Worm (Caenorhabditis elegans) whole organism, early embryonic: ENCODE data around the gene T26A8.4.

ENCODE experiments used
- B0310.2 ChIP-seq: sonication (generic microtip); optimal IDR thresholded peaks from 2 replicates; lab custom pipeline; 2016; ENCODE audit warnings: mild to moderate bottlenecking, missing genetic modification characterization, missing compliant biosample characterization
- F13C5.2 ChIP-seq: sonication (generic microtip); optimal IDR thresholded peaks from 2 replicates; lab custom pipeline; 2017; ENCODE audit warnings: mild to moderate bottlenecking, missing genetic modification characterization, inconsistent platforms, missing compliant biosample characterization
- aly-1 ChIP-seq: sonication (generic microtip); optimal IDR thresholded peaks from 2 replicates; lab custom pipeline; 2016; ENCODE audit warnings: missing genetic modification characterization, missing compliant biosample characterization
- ama-1 ChIP-seq: fragments of 150-350 bp; optimal IDR thresholded peaks from 2 replicates; lab custom pipeline; 2014
- ceh-13 ChIP-seq: fragments of 200-800 bp; sonication (Bioruptor generic); optimal IDR thresholded peaks from 2 replicates; lab custom pipeline; 2018; ENCODE audit warnings: mild to moderate bottlenecking, missing genetic modification characterization, missing compliant biosample characterization
- ceh-36 ChIP-seq: sonication (generic microtip); optimal IDR thresholded peaks from 2 replicates; lab custom pipeline; 2016; ENCODE audit warnings: missing genetic modification characterization, inconsistent platforms, missing compliant biosample characterization
- ets-7 ChIP-seq: sonication (generic microtip); optimal IDR thresholded peaks from 2 replicates; lab custom pipeline; 2016; ENCODE audit warnings: missing genotype, missing genetic modification characterization, missing compliant biosample characterization
- flt-1 ChIP-seq: fragments of 200-800 bp; sonication (Bioruptor generic); IDR thresholded peaks from 2 replicates; pipeline ENCODE4 v1.3.6; 2022; ENCODE audit warnings: missing genetic modification characterization, missing compliant biosample characterization
- hmbx-1 ChIP-seq: sonication (generic microtip); optimal IDR thresholded peaks from 2 replicates; lab custom pipeline; 2016; ENCODE audit warnings: mild to moderate bottlenecking, missing genetic modification characterization, missing compliant biosample characterization
- hmg-4 ChIP-seq: fragments of 200-800 bp; sonication (Bioruptor generic); optimal IDR thresholded peaks from 2 replicates; lab custom pipeline; 2018; ENCODE audit warnings: mild to moderate bottlenecking, missing genetic modification characterization, missing compliant biosample characterization
- hnd-1 ChIP-seq: sonication (generic microtip); optimal IDR thresholded peaks from 2 replicates; lab custom pipeline; 2016; ENCODE audit warnings: missing genetic modification characterization, missing compliant biosample characterization
- pes-1 ChIP-seq: fragments of 200-800 bp; sonication (Bioruptor generic); IDR thresholded peaks from 2 replicates; pipeline ENCODE4 v1.3.6; 2022; ENCODE audit warnings: missing genetic modification reagents, missing genetic modification characterization, missing compliant biosample characterization
- scrt-1 ChIP-seq: fragments of 200-800 bp; sonication (Bioruptor generic); IDR thresholded peaks from 2 replicates; pipeline ENCODE4 v1.3.6; 2022; ENCODE audit warnings: missing genetic modification characterization, missing compliant biosample characterization
- sea-1 ChIP-seq: fragments of 200-800 bp; sonication (Bioruptor generic); conservative IDR thresholded peaks from 2 replicates; pipeline ENCODE4 v1.3.6; 2022; ENCODE audit warnings: missing genetic modification characterization, missing compliant biosample characterization
- tbx-11 ChIP-seq: fragments of 200-800 bp; sonication (Bioruptor generic); IDR thresholded peaks from 2 replicates; pipeline ENCODE4 v1.3.6; 2022; ENCODE audit warnings: missing genetic modification characterization, missing compliant biosample characterization
- tbx-37 ChIP-seq: fragments of 200-800 bp; sonication (Bioruptor generic); conservative IDR thresholded peaks from 2 replicates; pipeline ENCODE4 v1.3.6; 2022; ENCODE audit warnings: missing genetic modification reagents, missing genetic modification characterization, missing compliant biosample characterization
- tra-4 ChIP-seq: sonication (generic microtip); optimal IDR thresholded peaks from 2 replicates; lab custom pipeline; 2017; ENCODE audit warnings: missing genetic modification characterization, missing compliant biosample characterization

The T26A8.4 gene

DNA sequence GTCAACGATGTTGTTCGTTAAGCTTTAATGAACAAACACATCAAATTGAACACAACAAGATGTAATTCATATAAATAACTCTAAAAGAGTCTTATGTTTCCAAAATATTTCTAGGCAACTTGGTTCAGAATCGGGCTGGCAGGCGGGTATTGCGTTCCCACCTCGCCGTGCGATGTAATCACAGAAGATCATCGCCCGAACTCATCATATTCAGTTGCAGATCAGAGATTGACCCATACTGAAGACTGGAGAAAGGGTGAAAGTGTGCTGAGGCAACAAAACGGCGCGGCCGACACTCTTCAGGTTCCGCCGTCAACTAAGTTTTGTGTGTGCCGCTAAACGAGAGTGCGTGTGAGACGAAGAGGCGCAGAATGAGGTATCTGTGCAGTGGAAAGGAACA lies 4.2 kb downstream of the T26A8.4 start:
- no peak for TF ChIP-seq scrt-1 (GFP tag; lab: Robert Waterston, UW)
- peak; percentile 59 for TF ChIP-seq aly-1 (tag; lab: Kevin White, UChicago)
- TF ChIP-seq hmbx-1 (tag; lab: Kevin White, UChicago): no peak
- TF ChIP-seq ets-7 (tag; lab: Kevin White, UChicago): peak; percentile 1
- peak; percentile 28 for TF ChIP-seq B0310.2 (tag; lab: Kevin White, UChicago)
- no peak for TF ChIP-seq tbx-11 (GFP tag; lab: Robert Waterston, UW)
- TF ChIP-seq ceh-36: peak; percentile 12
- TF ChIP-seq tra-4 (tag; lab: Kevin White, UChicago): peak; percentile 16
- TF ChIP-seq flt-1 (GFP tag; lab: Robert Waterston, UW): peak; percentile 11; the same call in 1 of the 2 replicates
- peak; percentile 48; the same call in 1 of the 2 replicates for TF ChIP-seq sea-1 (GFP tag; lab: Robert Waterston, UW)
- no peak for TF ChIP-seq hnd-1 (tag; lab: Kevin White, UChicago)
- TF ChIP-seq ama-1: peak; percentile 92
- peak; percentile 59 for TF ChIP-seq F13C5.2 (tag; lab: Kevin White, UChicago)
- TF ChIP-seq tbx-37 (GFP tag; lab: Robert Waterston, UW): no peak
- peak; percentile 59 for TF ChIP-seq pes-1 (GFP tag; lab: Robert Waterston, UW)

DNA sequence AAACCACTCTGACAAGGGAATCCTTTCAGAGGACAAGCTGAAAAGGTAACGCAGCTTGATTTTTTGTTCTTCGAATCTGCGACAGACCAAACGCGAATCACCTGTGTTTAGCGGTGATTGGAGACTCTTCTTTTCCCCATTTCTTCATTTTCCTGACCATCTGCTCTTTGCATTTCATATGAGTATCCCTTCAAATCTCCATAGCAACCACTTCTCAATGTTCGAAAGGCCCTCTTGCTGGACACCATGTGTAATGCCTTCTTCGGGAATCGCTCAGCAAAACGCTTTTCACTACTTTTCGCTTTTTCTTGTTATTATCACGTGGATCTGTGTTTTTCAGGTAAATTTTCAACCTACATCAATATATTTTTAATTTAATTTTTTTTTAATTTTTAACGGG lies 6.2 kb downstream of the T26A8.4 start, which contains the start of the genes T26A8.3 and tmem-231:
TSS of gene T26A8.3 (minus strand) at position 101 of the 400 bp plus-strand sequence.
TSS of gene tmem-231 (plus strand) at position 249 of the 400 bp plus-strand sequence.
- TF ChIP-seq ama-1 (no peak), F13C5.2 (tag; lab: Kevin White, UChicago) (no peak), aly-1 (tag; lab: Kevin White, UChicago) (no peak), sea-1 (GFP tag; lab: Robert Waterston, UW) (no peak), scrt-1 (GFP tag; lab: Robert Waterston, UW) (no peak), ets-7 (tag; lab: Kevin White, UChicago) (no peak), tra-4 (tag; lab: Kevin White, UChicago) (no peak), tbx-11 (GFP tag; lab: Robert Waterston, UW) (no peak), pes-1 (GFP tag; lab: Robert Waterston, UW) (no peak), tbx-37 (GFP tag; lab: Robert Waterston, UW) (no peak), hmbx-1 (tag; lab: Kevin White, UChicago) (no peak), hnd-1 (tag; lab: Kevin White, UChicago) (no peak), flt-1 (GFP tag; lab: Robert Waterston, UW) (no peak), hmg-4 (no peak), ceh-13 (GFP tag; lab: Kevin White, UChicago) (no peak), B0310.2 (tag; lab: Kevin White, UChicago) (no peak), ceh-36 (no peak)

DNA sequence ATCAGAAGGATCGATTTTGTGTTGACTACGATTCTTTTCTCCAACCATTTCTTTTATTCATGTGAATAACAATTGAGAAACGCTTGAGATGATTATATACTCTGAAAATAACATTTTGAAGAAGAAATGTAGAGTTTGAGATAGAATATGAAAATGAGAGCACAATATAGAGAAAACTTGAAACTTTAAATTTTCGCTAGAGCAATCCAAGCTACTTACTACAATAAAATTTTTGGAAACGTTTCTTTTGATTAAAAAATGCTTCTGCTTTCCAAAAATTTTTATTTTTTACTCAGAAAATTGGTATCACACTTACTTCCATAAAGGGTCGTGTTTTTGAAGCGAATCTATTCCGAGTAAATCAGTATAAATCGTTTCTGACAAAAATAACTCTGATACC lies 11.7 kb downstream of the T26A8.4 start, which contains the start of gene M116.5:
TSS of gene M116.5 (minus strand) at position 101 of the 400 bp plus-strand sequence.
- TF ChIP-seq scrt-1 (GFP tag; lab: Robert Waterston, UW) (no peak), tbx-37 (GFP tag; lab: Robert Waterston, UW) (no peak), pes-1 (GFP tag; lab: Robert Waterston, UW) (no peak), hmg-4 (no peak), hmbx-1 (tag; lab: Kevin White, UChicago) (no peak), tbx-11 (GFP tag; lab: Robert Waterston, UW) (no peak), B0310.2 (tag; lab: Kevin White, UChicago) (no peak), flt-1 (GFP tag; lab: Robert Waterston, UW) (no peak), tra-4 (tag; lab: Kevin White, UChicago) (no peak), ets-7 (tag; lab: Kevin White, UChicago) (no peak), ceh-13 (GFP tag; lab: Kevin White, UChicago) (no peak), hnd-1 (tag; lab: Kevin White, UChicago) (no peak)

DNA sequence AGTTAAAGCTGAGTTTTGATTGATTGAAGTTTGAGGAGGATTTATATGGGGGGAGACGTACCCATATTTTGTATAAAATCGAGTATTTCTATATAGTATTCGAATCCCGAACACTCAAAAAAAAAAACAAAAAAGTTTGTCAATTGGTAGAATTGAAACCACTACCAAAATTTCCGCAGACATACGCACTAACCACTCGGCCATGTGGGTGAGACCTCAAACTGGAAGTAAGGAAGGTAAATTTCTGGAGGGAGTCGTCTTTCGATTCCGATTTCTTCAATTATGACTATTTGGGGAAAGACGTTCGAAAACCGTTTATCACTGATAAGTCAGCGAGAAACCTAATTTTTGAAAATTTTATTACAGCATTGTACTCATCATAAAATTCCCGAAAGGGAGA lies 20.2 kb downstream of the T26A8.4 start:
- peak; percentile 79 for TF ChIP-seq pes-1 (GFP tag; lab: Robert Waterston, UW)
- TF ChIP-seq scrt-1 (GFP tag; lab: Robert Waterston, UW): peak; percentile 74
- TF ChIP-seq flt-1 (GFP tag; lab: Robert Waterston, UW): peak; percentile 69
- TF ChIP-seq tbx-11 (GFP tag; lab: Robert Waterston, UW): peak; percentile 66
- peak; percentile 72; the same call in 1 of the 2 replicates for TF ChIP-seq sea-1 (GFP tag; lab: Robert Waterston, UW)

DNA sequence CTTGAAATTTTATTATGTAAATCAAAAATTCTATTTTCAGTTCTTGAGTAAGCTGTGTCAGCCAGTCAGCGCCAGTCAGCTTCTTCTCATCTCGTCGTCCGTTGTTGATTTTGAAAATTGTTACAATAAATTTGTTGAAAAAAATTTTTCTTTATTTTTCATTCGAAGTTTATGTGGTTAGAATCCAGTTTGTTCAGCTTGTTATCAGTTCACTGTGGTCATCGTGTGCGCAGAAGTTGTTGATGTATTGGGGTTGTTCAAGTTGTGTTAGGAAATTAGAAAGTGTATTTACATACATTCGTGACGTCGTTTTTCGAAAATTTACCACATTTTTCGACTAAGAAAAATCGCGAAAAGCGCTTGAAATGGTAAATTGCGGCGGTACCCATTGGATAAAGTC lies 34.9 kb downstream of the T26A8.4 start:
- TF ChIP-seq aly-1 (tag; lab: Kevin White, UChicago) (no peak), F13C5.2 (tag; lab: Kevin White, UChicago) (no peak), scrt-1 (GFP tag; lab: Robert Waterston, UW) (no peak), ceh-36 (no peak), hmbx-1 (tag; lab: Kevin White, UChicago) (no peak), ets-7 (tag; lab: Kevin White, UChicago) (no peak), tbx-37 (GFP tag; lab: Robert Waterston, UW) (no peak), hnd-1 (tag; lab: Kevin White, UChicago) (no peak), tra-4 (tag; lab: Kevin White, UChicago) (no peak), pes-1 (GFP tag; lab: Robert Waterston, UW) (no peak), B0310.2 (tag; lab: Kevin White, UChicago) (no peak), hmg-4 (no peak), ceh-13 (GFP tag; lab: Kevin White, UChicago) (no peak), tbx-11 (GFP tag; lab: Robert Waterston, UW) (no peak), sea-1 (GFP tag; lab: Robert Waterston, UW) (no peak), flt-1 (GFP tag; lab: Robert Waterston, UW) (no peak), ama-1 (no peak)

DNA sequence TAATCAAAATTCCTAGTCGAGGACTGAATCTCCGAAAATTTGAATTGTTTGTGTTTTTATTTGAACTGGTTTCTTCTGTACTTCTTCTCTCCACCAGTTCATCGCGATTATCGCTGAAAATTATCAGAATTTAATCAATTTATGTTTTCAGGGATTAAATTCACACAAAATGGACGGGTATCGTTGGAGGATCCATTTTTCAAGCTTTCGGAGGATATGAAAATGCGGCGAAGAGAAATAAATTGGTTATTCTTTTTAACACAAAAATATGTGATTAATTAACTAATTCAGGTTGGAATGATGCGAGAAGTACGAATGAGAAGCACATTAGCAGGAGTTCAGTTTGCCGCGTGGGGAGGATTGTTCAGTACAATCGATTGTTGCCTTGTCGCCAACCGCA lies 36.3 kb downstream of the T26A8.4 start, which contains the start of gene timm-17B.2:
TSS of gene timm-17B.2 (plus strand) at position 301 of the 400 bp plus-strand sequence.
- TF ChIP-seq tra-4 (tag; lab: Kevin White, UChicago) (no peak), ceh-13 (GFP tag; lab: Kevin White, UChicago) (no peak), B0310.2 (tag; lab: Kevin White, UChicago) (no peak), ets-7 (tag; lab: Kevin White, UChicago) (no peak), hnd-1 (tag; lab: Kevin White, UChicago) (no peak), aly-1 (tag; lab: Kevin White, UChicago) (no peak)
